Worm (Caenorhabditis elegans) whole organism, L2 larva: ENCODE data around the gene neg-1.
A peak's percentile ranks its signal among the peaks of the same experiment; 100 is the strongest.

ENCODE experiments used
- C34F6.9 ChIP-seq: fragments of 150-350 bp; optimal IDR thresholded peaks from 2 replicates; lab custom pipeline; 2014; ENCODE audit warnings: missing biosample characterization, missing genetic modification characterization
- F13H6.1 ChIP-seq: sonication (generic microtip); optimal IDR thresholded peaks from 2 replicates; lab custom pipeline; 2016; ENCODE audit warnings: missing genetic modification characterization, missing compliant biosample characterization
- ZK546.5 ChIP-seq: sonication (generic microtip); optimal IDR thresholded peaks from 2 replicates; lab custom pipeline; 2017; ENCODE audit warnings: missing biosample characterization, missing genetic modification characterization
- alr-1 ChIP-seq: fragments of 150-350 bp; optimal IDR thresholded peaks from 2 replicates; lab custom pipeline; 2014; ENCODE audit warnings: missing biosample characterization, missing genetic modification characterization
- ama-1 ChIP-seq: fragments of 150-350 bp; optimal IDR thresholded peaks from 2 replicates; lab custom pipeline; 2018; ENCODE audit warnings: inconsistent platforms
- ceh-82 ChIP-seq: fragments of 150-350 bp; optimal IDR thresholded peaks from 2 replicates; lab custom pipeline; 2014; ENCODE audit warnings: missing biosample characterization, missing genetic modification characterization
- crh-2 ChIP-seq: sonication (generic microtip); optimal IDR thresholded peaks from 2 replicates; lab custom pipeline; 2017; ENCODE audit warnings: missing biosample characterization, missing genetic modification characterization
- dmd-4 ChIP-seq: sonication (generic microtip); optimal IDR thresholded peaks from 2 replicates; lab custom pipeline; 2017; ENCODE audit warnings: missing biosample characterization, missing genetic modification characterization
- egl-27 ChIP-seq: sonication (generic microtip); optimal IDR thresholded peaks from 3 replicates; lab custom pipeline; 2017; ENCODE audit warnings: missing biosample characterization, missing genetic modification reagents, missing genetic modification characterization
- elt-1 ChIP-seq: fragments of 150-350 bp; optimal IDR thresholded peaks from 2 replicates; lab custom pipeline; 2014; ENCODE audit warnings: missing biosample characterization, missing genetic modification characterization
- gmeb-1 ChIP-seq: fragments of 150-350 bp; optimal IDR thresholded peaks from 2 replicates; lab custom pipeline; 2014; ENCODE audit warnings: missing biosample characterization, missing genetic modification characterization
- lin-11 ChIP-seq: fragments of 150-350 bp; sonication (generic microtip); optimal IDR thresholded peaks from 2 replicates; lab custom pipeline; 2014; ENCODE audit warnings: missing biosample characterization, missing genetic modification characterization, inconsistent platforms, mixed read lengths
- lin-13 ChIP-seq: fragments of 150-350 bp; optimal IDR thresholded peaks from 2 replicates; lab custom pipeline; 2014; ENCODE audit warnings: missing biosample characterization, missing genetic modification reagents, missing genetic modification characterization
- lin-39 ChIP-seq: fragments of 150-350 bp; optimal IDR thresholded peaks from 2 replicates; lab custom pipeline; 2014; ENCODE audit warnings: missing biosample characterization, missing genetic modification reagents, missing genetic modification characterization
- lsy-2 ChIP-seq, 2 experiments: fragments of 150-350 bp in 1 of 2; sonication (generic microtip) in 1 of 2; optimal IDR thresholded peaks; 2 replicates each; lab custom pipeline; 2014 to 2017; ENCODE audit warnings: missing biosample characterization in 2 of 2, missing genetic modification characterization in 2 of 2
- mab-5 ChIP-seq: fragments of 150-350 bp; optimal IDR thresholded peaks from 2 replicates; lab custom pipeline; 2014; ENCODE audit warnings: missing biosample characterization, missing genetic modification characterization
- mbf-1 ChIP-seq: sonication (generic microtip); optimal IDR thresholded peaks from 2 replicates; lab custom pipeline; 2017; ENCODE audit warnings: missing biosample characterization, missing genetic modification characterization
- mdl-1 ChIP-seq, 2 experiments: fragments of 150-350 bp in 1 of 2; sonication (generic microtip) in 1 of 2; optimal IDR thresholded peaks; 2 replicates each; lab custom pipeline; 2017; ENCODE audit warnings: missing biosample characterization in 2 of 2, missing genetic modification characterization in 2 of 2
- nhr-10 ChIP-seq: sonication (generic microtip); optimal IDR thresholded peaks from 2 replicates; lab custom pipeline; 2017; ENCODE audit warnings: missing biosample characterization, missing genetic modification characterization
- nhr-12 ChIP-seq: fragments of 150-350 bp; optimal IDR thresholded peaks from 2 replicates; lab custom pipeline; 2014; ENCODE audit warnings: missing biosample characterization, missing genetic modification characterization
- nhr-129 ChIP-seq: fragments of 150-350 bp; optimal IDR thresholded peaks from 2 replicates; lab custom pipeline; 2014; ENCODE audit warnings: missing biosample characterization, missing genetic modification characterization
- nhr-21 ChIP-seq: fragments of 150-350 bp; optimal IDR thresholded peaks from 2 replicates; lab custom pipeline; 2014; ENCODE audit warnings: missing biosample characterization, missing genetic modification characterization
- nhr-23 ChIP-seq: fragments of 150-350 bp; optimal IDR thresholded peaks from 2 replicates; lab custom pipeline; 2014; ENCODE audit warnings: missing biosample characterization, missing genetic modification reagents, missing genetic modification characterization
- nhr-25 ChIP-seq: fragments of 150-350 bp; sonication (generic microtip); optimal IDR thresholded peaks from 3 replicates; lab custom pipeline; 2014; ENCODE audit warnings: missing biosample characterization, missing genetic modification characterization
- nhr-6 ChIP-seq: fragments of 150-350 bp; optimal IDR thresholded peaks from 2 replicates; lab custom pipeline; 2014; ENCODE audit warnings: missing biosample characterization, missing genetic modification characterization
- peb-1 ChIP-seq: fragments of 150-350 bp; optimal IDR thresholded peaks from 2 replicates; lab custom pipeline; 2014; ENCODE audit warnings: missing biosample characterization, missing genetic modification characterization
- sem-4 ChIP-seq: fragments of 150-350 bp; optimal IDR thresholded peaks from 2 replicates; lab custom pipeline; 2014; ENCODE audit warnings: missing biosample characterization, missing genetic modification reagents, missing genetic modification characterization
- sma-3 ChIP-seq: sonication (generic microtip); optimal IDR thresholded peaks from 2 replicates; lab custom pipeline; 2016; ENCODE audit warnings: missing genetic modification reagents, missing genetic modification characterization, missing compliant biosample characterization
- sma-9 ChIP-seq, 2 experiments: fragments of 150-350 bp in 1 of 2; sonication (generic microtip) in 1 of 2; optimal IDR thresholded peaks; 2 replicates each; lab custom pipeline; 2014 to 2016; ENCODE audit warnings: missing genetic modification characterization in 2 of 2, mild to moderate bottlenecking in 1 of 2, missing biosample characterization in 1 of 2, missing compliant biosample characterization in 1 of 2, missing genetic modification reagents in 1 of 2, moderate library complexity in 1 of 2
- snpc-4 ChIP-seq: fragments of 150-350 bp; optimal IDR thresholded peaks from 2 replicates; lab custom pipeline; 2014; ENCODE audit warnings: missing biosample characterization, missing genetic modification characterization
- unc-55 ChIP-seq: fragments of 150-350 bp; sonication (generic microtip); optimal IDR thresholded peaks from 3 replicates; lab custom pipeline; 2014; ENCODE audit warnings: missing biosample characterization, missing genetic modification reagents, missing genetic modification characterization
- ztf-1 ChIP-seq: fragments of 200-800 bp; sonication (Bioruptor generic); conservative IDR thresholded peaks from 2 replicates; pipeline ENCODE4 v1.3.6; 2022; ENCODE audit warnings: missing genetic modification characterization, missing compliant biosample characterization
- ztf-11 ChIP-seq: sonication (generic microtip); optimal IDR thresholded peaks from 2 replicates; lab custom pipeline; 2017; ENCODE audit warnings: missing biosample characterization, missing genetic modification characterization
- ztf-4 ChIP-seq: fragments of 150-350 bp; optimal IDR thresholded peaks from 2 replicates; lab custom pipeline; 2014; ENCODE audit warnings: missing biosample characterization, missing genetic modification characterization

Gene neg-1

DNA sequence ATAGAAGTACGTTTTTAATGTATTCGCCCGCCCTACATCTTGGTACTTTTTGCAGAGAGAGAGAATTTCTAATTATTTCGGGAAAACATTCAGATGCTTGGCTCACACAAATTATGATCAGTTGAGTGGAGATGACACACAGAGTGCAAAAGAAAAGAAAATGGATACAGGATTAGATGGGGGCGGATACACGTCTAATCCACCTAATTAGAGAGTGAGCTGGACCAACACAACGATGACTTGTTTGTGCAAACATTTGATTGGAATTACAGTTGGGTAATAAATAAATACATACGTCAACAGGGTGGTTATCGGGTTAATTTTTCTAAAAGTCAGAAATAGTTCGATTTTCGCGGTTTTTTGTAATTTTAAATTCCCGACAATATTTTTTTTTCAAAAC, 15.5 kb downstream of the neg-1 start:
- no peak for TF ChIP-seq mab-5 (tag; lab: Kevin White, UChicago)
- TF ChIP-seq lin-11 (tag; lab: Kevin White, UChicago), result no peak
- TF ChIP-seq mdl-1 (tag; optimal IDR thresholded peaks at IDR 0.05; lab: Kevin White, UChicago), result no peak
- TF ChIP-seq snpc-4 (tag; lab: Kevin White, UChicago), result no peak
- TF ChIP-seq nhr-25 (tag; lab: Kevin White, UChicago), result no peak
- no peak for TF ChIP-seq ztf-11
- TF ChIP-seq ceh-82 (tag; lab: Kevin White, UChicago), result no peak
- no peak for TF ChIP-seq crh-2
- no peak for TF ChIP-seq dmd-4 (tag; lab: Kevin White, UChicago)
- TF ChIP-seq nhr-21 (tag; lab: Kevin White, UChicago), result no peak
- TF ChIP-seq, all 48 proteins: peak for 0

DNA sequence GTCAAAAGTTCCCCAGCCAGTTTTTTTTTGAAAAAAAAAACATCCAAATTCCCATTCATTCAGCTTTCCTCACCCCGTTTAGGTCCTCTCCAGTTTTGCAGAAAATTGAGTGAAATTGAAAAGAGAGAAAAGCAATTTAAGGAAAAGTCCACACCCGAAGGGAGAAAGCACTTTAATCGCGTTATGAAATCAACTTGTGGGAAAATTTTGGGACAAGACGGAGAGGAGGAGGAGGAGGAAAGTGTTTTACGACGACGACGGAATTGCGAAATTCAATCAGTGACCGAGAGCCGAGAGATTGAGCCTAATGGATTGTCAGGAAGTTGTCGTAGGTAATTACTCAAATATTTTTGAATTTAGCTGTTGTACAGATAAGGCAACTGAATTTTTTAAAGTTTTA, 17.3 kb downstream of the neg-1 start:
- TF ChIP-seq egl-27 (tag; lab: Kevin White, UChicago) (peak; percentile 12), lsy-2 (tag; optimal IDR thresholded peaks at IDR 0.05; lab: Kevin White, UChicago) (peak in 1 of 2 experiments; percentile 20), alr-1 (tag; lab: Kevin White, UChicago) (no peak), nhr-12 (no peak), C34F6.9 (tag; lab: Kevin White, UChicago) (peak; percentile 13), sem-4 (tag; lab: Kevin White, UChicago) (peak; percentile 64), sma-9 (GFP tag; optimal IDR thresholded peaks at IDR 0.05; lab: Kevin White, UChicago) (peak; percentile 43), sma-9 (tag; optimal IDR thresholded peaks at IDR 0.05; lab: Kevin White, UChicago) (no peak), nhr-129 (tag; lab: Kevin White, UChicago) (peak; percentile 13)
- TF ChIP-seq, all 48 proteins: peak for 6

- TF ChIP-seq peb-1 (no peak), sma-9 (GFP tag; optimal IDR thresholded peaks at IDR 0.05; lab: Kevin White, UChicago) (no peak), sma-9 (tag; optimal IDR thresholded peaks at IDR 0.05; lab: Kevin White, UChicago) (no peak), mbf-1 (tag; lab: Kevin White, UChicago) (no peak), ZK546.5 (tag; lab: Kevin White, UChicago) (no peak), elt-1 (no peak), lin-39 (tag; lab: Kevin White, UChicago) (no peak), lsy-2 (tag; optimal IDR thresholded peaks at IDR 0.05; lab: Kevin White, UChicago) (no peak), dmd-4 (tag; lab: Kevin White, UChicago) (no peak), egl-27 (tag; lab: Kevin White, UChicago) (no peak), nhr-25 (tag; lab: Kevin White, UChicago) (no peak), ama-1 (lab: Kevin White, UChicago) (no peak), mab-5 (tag; lab: Kevin White, UChicago) (no peak), unc-55 (GFP tag; lab: Kevin White, UChicago) (no peak), nhr-6 (no peak), ztf-1 (GFP tag; lab: Robert Waterston, UW) (no peak), snpc-4 (tag; lab: Kevin White, UChicago) (no peak), nhr-12 (no peak), sem-4 (tag; lab: Kevin White, UChicago) (no peak), nhr-21 (tag; lab: Kevin White, UChicago) (no peak), nhr-10 (tag; lab: Kevin White, UChicago) (no peak)
Measured at ce11 chrV:4356047-4356612, 18.5 kb downstream of the neg-1 start.

DNA sequence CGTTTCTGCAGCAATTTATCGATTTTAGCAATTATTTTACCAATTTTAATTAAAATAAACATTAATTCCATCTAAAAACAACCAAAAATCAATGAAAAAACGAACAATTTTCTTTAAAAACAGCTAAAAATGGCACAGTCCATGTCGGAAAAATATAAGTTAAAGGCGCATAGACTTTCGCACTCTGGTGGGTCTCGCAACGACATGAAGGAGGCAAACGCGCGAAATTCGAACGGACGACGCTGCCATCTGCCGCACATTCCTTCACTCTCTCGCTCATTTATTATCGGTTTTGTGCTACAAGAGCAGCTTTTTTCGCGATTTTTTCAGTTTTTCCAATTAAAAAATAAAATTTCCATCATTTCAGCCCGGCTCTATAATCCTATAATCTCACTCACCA, 27.9 kb downstream of the neg-1 start, which contains the start of gene mcm-7:
TSS of gene mcm-7 (plus strand) at position 368 of the 400 bp plus-strand sequence.
- TF ChIP-seq sma-9 (GFP tag; optimal IDR thresholded peaks at IDR 0.05; lab: Kevin White, UChicago), result peak; percentile 21
- no peak for TF ChIP-seq sma-9 (tag; optimal IDR thresholded peaks at IDR 0.05; lab: Kevin White, UChicago)
- TF ChIP-seq nhr-25 (tag; lab: Kevin White, UChicago), result peak; percentile 40
- peak; percentile 64 for TF ChIP-seq C34F6.9 (tag; lab: Kevin White, UChicago)
- TF ChIP-seq nhr-23, result no peak
- peak; percentile 47 for TF ChIP-seq lin-13 (GFP tag; lab: Kevin White, UChicago)
- TF ChIP-seq nhr-129 (tag; lab: Kevin White, UChicago), result peak; percentile 72
- TF ChIP-seq F13H6.1 (tag; lab: Kevin White, UChicago), result peak; percentile 9
- no peak for TF ChIP-seq ztf-4
- TF ChIP-seq crh-2, result peak; percentile 73
- TF ChIP-seq peb-1, result no peak
- peak; percentile 24 to 79 for TF ChIP-seq lsy-2 (tag; optimal IDR thresholded peaks at IDR 0.05; lab: Kevin White, UChicago)
- TF ChIP-seq gmeb-1 (tag; lab: Kevin White, UChicago), result peak; percentile 91
- no peak for TF ChIP-seq mbf-1 (tag; lab: Kevin White, UChicago)
- TF ChIP-seq ceh-82 (tag; lab: Kevin White, UChicago), result no peak
- peak; percentile 85 for TF ChIP-seq unc-55 (GFP tag; lab: Kevin White, UChicago)
- peak; percentile 35 for TF ChIP-seq sma-3 (GFP tag; lab: Kevin White, UChicago)
- TF ChIP-seq lin-11 (tag; lab: Kevin White, UChicago), result peak; percentile 65
- TF ChIP-seq ama-1 (lab: Kevin White, UChicago), result peak; percentile 1
- TF ChIP-seq nhr-6, result no peak
- TF ChIP-seq, all 48 proteins: peak for 13
